Fruit fly (Drosophila melanogaster): ENCODE data around the gene mura.

mura gene

dm6 chr3R:9600558-9600959 lies 49.0 kb upstream of the mura start (continued):
- TF ChIP-seq sens-2 (GFP tag; IDR thresholded peaks at IDR 0.05) (no peak), mirr (GFP tag; optimal IDR thresholded peaks at IDR 0.05) (no peak), Hmr (GFP tag; optimal IDR thresholded peaks at IDR 0.05) (peak; percentile 65), H2.0 (GFP tag; IDR thresholded peaks at IDR 0.05) (no peak), CG9797 (GFP tag; optimal IDR thresholded peaks at IDR 0.05) (no peak), Stat92E (GFP tag; optimal IDR thresholded peaks at IDR 0.05) (no peak), CG10274 (GFP tag; optimal IDR thresholded peaks at IDR 0.05) (peak; percentile 13), vvl (GFP tag; IDR thresholded peaks at IDR 0.05) (no peak), Hmx (GFP tag; optimal IDR thresholded peaks at IDR 0.05) (no peak), row (GFP tag; IDR thresholded peaks at IDR 0.05) (0 out of 3 replicates have a peak, but pooled peaks have one; percentile 14), HHEX (GFP tag; optimal IDR thresholded peaks at IDR 0.05) (peak; percentile 55), B-H1 (GFP tag; IDR thresholded peaks at IDR 0.05) (peak; percentile 27; the same call in 1 of the 3 replicates), CG14965 (GFP tag; optimal IDR thresholded peaks at IDR 0.05; ENCODE audit: borderline replicate concordance) (no peak), Dad (GFP tag; optimal IDR thresholded peaks at IDR 0.05) (no peak), CG4854 (GFP tag; optimal IDR thresholded peaks at IDR 0.05) (no peak), Atf-2 (GFP tag; optimal IDR thresholded peaks at IDR 0.05) (no peak), Nf-YA (GFP tag; IDR thresholded peaks at IDR 0.05) (no peak), CG11456 (GFP tag; IDR thresholded peaks at IDR 0.05) (no peak; the same call in 2 of the 3 replicates), CG6854 (GFP tag; optimal IDR thresholded peaks at IDR 0.05) (peak; percentile 44), zfh1 (GFP tag; IDR thresholded peaks at IDR 0.05) (no peak), ttk (GFP tag; IDR thresholded peaks at IDR 0.05) (no peak), CG13123 (GFP tag; optimal IDR thresholded peaks at IDR 0.05) (no peak), az2 (GFP tag; optimal IDR thresholded peaks at IDR 0.05) (no peak), btn (GFP tag; optimal IDR thresholded peaks at IDR 0.05) (no peak), ewg (GFP tag; optimal IDR thresholded peaks at IDR 0.05) (no peak), ERR (GFP tag; optimal IDR thresholded peaks at IDR 0.05) (no peak), Drgx (GFP tag; IDR thresholded peaks at IDR 0.05) (no peak), sisA (GFP tag; IDR thresholded peaks at IDR 0.05) (no peak), MTF-1 (GFP tag; optimal IDR thresholded peaks at IDR 0.05; ENCODE audit: borderline replicate concordance) (no peak), her (GFP tag; optimal IDR thresholded peaks at IDR 0.05) (no peak), crol (GFP tag; IDR thresholded peaks at IDR 0.05) (0 out of 2 replicates have a peak, but pooled peaks have one; percentile 19), lbe (GFP tag; optimal IDR thresholded peaks at IDR 0.05) (no peak), oc (tag; optimal IDR thresholded peaks at IDR 0.05) (no peak), Lim3 (GFP tag; IDR thresholded peaks at IDR 0.05) (no peak), shn (GFP tag; optimal IDR thresholded peaks at IDR 0.05) (no peak), pb (GFP tag; optimal IDR thresholded peaks at IDR 0.05) (no peak), Awh (GFP tag; IDR thresholded peaks at IDR 0.05) (no peak), CG1602 (GFP tag; optimal IDR thresholded peaks at IDR 0.05) (no peak), CTCF (GFP tag; optimal IDR thresholded peaks at IDR 0.05) (no peak), gt (GFP tag; IDR thresholded peaks at IDR 0.05) (no peak), rib (GFP tag; IDR thresholded peaks at IDR 0.05) (no peak), caup (GFP tag; optimal IDR thresholded peaks at IDR 0.05; ENCODE audit: severe bottlenecking) (peak; percentile 71), CG2202 (tag; optimal IDR thresholded peaks at IDR 0.05) (peak; percentile 31), gfzf (GFP tag; optimal IDR thresholded peaks at IDR 0.05) (no peak), Sox102F (GFP tag; optimal IDR thresholded peaks at IDR 0.05) (peak; percentile 23), CG7745 (tag; optimal IDR thresholded peaks at IDR 0.05) (no peak), CG12104 (GFP tag; optimal IDR thresholded peaks at IDR 0.05) (peak; percentile 40), vfl (GFP tag; optimal IDR thresholded peaks at IDR 0.05) (no peak), wdn (GFP tag; IDR thresholded peaks at IDR 0.05) (0 out of 2 replicates have a peak, but pooled peaks have one; percentile 34), Sry-β (GFP tag; optimal IDR thresholded peaks at IDR 0.05) (no peak), Pdp1 (GFP tag; optimal IDR thresholded peaks at IDR 0.05) (peak in 1 of 2 experiments; percentile 7), CG6175 (GFP tag; IDR thresholded peaks at IDR 0.05) (no peak)
